Fruit fly (Drosophila melanogaster) whole organism, embryonic: ENCODE measurements around the gene Fas1.
A peak's percentile ranks its signal among the peaks of the same experiment; 100 is the strongest.

ENCODE experiments used
- Atf6 ChIP-seq: fragments of 200-800 bp; sonication (Bioruptor generic); IDR thresholded peaks from 2 replicates; pipeline ENCODE4 v1.3.6; 2022; ENCODE audit warnings: missing biosample characterization, missing genetic modification characterization
- B-H1 ChIP-seq: fragments of 200-800 bp; sonication (Bioruptor generic); IDR thresholded peaks from 3 replicates; pipeline ENCODE4 v1.3.6; 2022; ENCODE audit warnings: missing biosample characterization, missing genetic modification characterization
- B-H2 ChIP-seq: fragments of 200-800 bp; sonication (Bioruptor generic); optimal IDR thresholded peaks from 2 replicates; lab custom pipeline; 2018; ENCODE audit warnings: missing biosample characterization, mild to moderate bottlenecking, missing genetic modification characterization
- Blimp-1 ChIP-seq: fragments of 200-800 bp; sonication (Bioruptor generic); optimal IDR thresholded peaks from 3 replicates; lab custom pipeline; 2018; ENCODE audit warnings: missing biosample characterization, missing genetic modification characterization, mild to moderate bottlenecking, moderate library complexity, missing genetic modification reagents
- CG12236 ChIP-seq: fragments of 200-800 bp; sonication (Bioruptor generic); optimal IDR thresholded peaks from 2 replicates; lab custom pipeline; 2016; ENCODE audit warnings: missing biosample characterization, missing genetic modification characterization
- CG12659 ChIP-seq: fragments of 200-800 bp; sonication (Bioruptor generic); optimal IDR thresholded peaks from 3 replicates; lab custom pipeline; 2017; ENCODE audit warnings: mild to moderate bottlenecking, missing biosample characterization, missing genetic modification reagents, missing genetic modification characterization
- CG13123 ChIP-seq: fragments of 200-800 bp; sonication (Bioruptor generic); optimal IDR thresholded peaks from 2 replicates; lab custom pipeline; 2016; ENCODE audit warnings: missing biosample characterization, missing genetic modification characterization
- CG14441 ChIP-seq: fragments of 200-800 bp; sonication (Bioruptor generic); IDR thresholded peaks from 2 replicates; pipeline ENCODE4 v1.3.6; 2022; ENCODE audit warnings: missing biosample characterization, missing genetic modification characterization
- CG14667 ChIP-seq: fragments of 200-800 bp; sonication (Bioruptor generic); IDR thresholded peaks from 2 replicates; pipeline ENCODE4 v1.3.6; 2022; ENCODE audit warnings: missing biosample characterization, missing genetic modification characterization
- CG15479 ChIP-seq: fragments of 200-800 bp; sonication (Bioruptor generic); optimal IDR thresholded peaks from 3 replicates; lab custom pipeline; 2019; ENCODE audit warnings: missing biosample characterization, mild to moderate bottlenecking, missing genetic modification characterization, moderate library complexity
- CG16815 ChIP-seq: fragments of 200-800 bp; sonication (Bioruptor generic); optimal IDR thresholded peaks from 3 replicates; lab custom pipeline; 2017; ENCODE audit warnings: missing biosample characterization, mild to moderate bottlenecking, missing genetic modification characterization
- CG30020 ChIP-seq: fragments of 200-800 bp; optimal IDR thresholded peaks from 2 replicates; lab custom pipeline; 2019; ENCODE audit warnings: missing biosample characterization, mild to moderate bottlenecking, missing genetic modification characterization, moderate library complexity
- CG34422 ChIP-seq: fragments of 200-800 bp; sonication (Bioruptor generic); IDR thresholded peaks from 3 replicates; pipeline ENCODE4 v1.3.6; 2022; ENCODE audit warnings: missing biosample characterization, missing genetic modification characterization
- CG43689 ChIP-seq: fragments of 200-800 bp; sonication (Bioruptor generic); IDR thresholded peaks from 2 replicates; pipeline ENCODE4 v1.3.6; 2022; ENCODE audit warnings: missing biosample characterization, missing genetic modification characterization
- CG6272 ChIP-seq: fragments of 200-800 bp; sonication (Bioruptor generic); IDR thresholded peaks from 2 replicates; pipeline ENCODE4 v1.3.6; 2022; ENCODE audit warnings: missing biosample characterization, missing genetic modification characterization
- CG6765 ChIP-seq: fragments of 200-800 bp; sonication (Bioruptor generic); optimal IDR thresholded peaks from 3 replicates; lab custom pipeline; 2017; ENCODE audit warnings: missing biosample characterization, mild to moderate bottlenecking, missing genetic modification characterization
- CG8359 ChIP-seq: fragments of 200-800 bp; sonication (Bioruptor generic); optimal IDR thresholded peaks from 2 replicates; lab custom pipeline; 2017; ENCODE audit warnings: missing biosample characterization, mild to moderate bottlenecking, missing genetic modification characterization, borderline replicate concordance
- CG9609 ChIP-seq: fragments of 200-800 bp; sonication (Bioruptor generic); optimal IDR thresholded peaks from 3 replicates; lab custom pipeline; 2016; ENCODE audit warnings: missing biosample characterization, missing genetic modification characterization
- CG9797 ChIP-seq: fragments of 200-800 bp; sonication (Bioruptor generic); optimal IDR thresholded peaks from 3 replicates; lab custom pipeline; 2018; ENCODE audit warnings: missing biosample characterization, mild to moderate bottlenecking, missing genetic modification characterization
- CG9932 ChIP-seq: fragments of 200-800 bp; sonication (Bioruptor generic); IDR thresholded peaks from 2 replicates; pipeline ENCODE4 v1.3.6; 2022; ENCODE audit warnings: missing biosample characterization, missing genetic modification characterization
- Drgx ChIP-seq: fragments of 200-800 bp; sonication (Bioruptor generic); IDR thresholded peaks from 2 replicates; pipeline ENCODE4 v1.3.6; 2022; ENCODE audit warnings: missing biosample characterization, missing genetic modification characterization
- Ets65A ChIP-seq: fragments of 200-800 bp; sonication (Bioruptor generic); peaks from one replicate; lab custom pipeline; 2016; ENCODE audit warnings: missing biosample characterization, missing genetic modification characterization
- HLH4C ChIP-seq: fragments of 200-800 bp; sonication (Bioruptor generic); IDR thresholded peaks from 3 replicates; pipeline ENCODE4 v1.3.6; 2022; ENCODE audit warnings: missing biosample characterization, missing genetic modification characterization; ENCODE audit not compliant: partially characterized antibody
- Hand ChIP-seq: fragments of 200-800 bp; sonication (Bioruptor generic); optimal IDR thresholded peaks from 2 replicates; lab custom pipeline; 2017; ENCODE audit warnings: mild to moderate bottlenecking, missing biosample characterization, missing genetic modification reagents, missing genetic modification characterization
- Hey ChIP-seq: fragments of 200-800 bp; sonication (Bioruptor generic); optimal IDR thresholded peaks from 3 replicates; lab custom pipeline; 2018; ENCODE audit warnings: missing biosample characterization, mild to moderate bottlenecking, missing genetic modification characterization
- Hmr ChIP-seq: fragments of 200-800 bp; sonication (Bioruptor generic); optimal IDR thresholded peaks from 3 replicates; lab custom pipeline; 2017; ENCODE audit warnings: mild to moderate bottlenecking, missing biosample characterization, missing genetic modification reagents, missing genetic modification characterization
- Hr39 ChIP-seq: fragments of >200 bp; optimal IDR thresholded peaks from 2 replicates; lab custom pipeline; 2017
- Meics ChIP-seq: fragments of 200-800 bp; sonication (Bioruptor generic); optimal IDR thresholded peaks from 2 replicates; lab custom pipeline; 2017; ENCODE audit warnings: missing biosample characterization, mild to moderate bottlenecking, missing genetic modification characterization
- Pdp1 ChIP-seq, 2 experiments: fragments of 200-800 bp; sonication (Bioruptor generic); optimal IDR thresholded peaks; 3 replicates each; lab custom pipeline; 2016; ENCODE audit warnings: missing biosample characterization in 2 of 2, missing genetic modification characterization in 2 of 2, mild to moderate bottlenecking in 1 of 2, moderate library complexity in 1 of 2
- Rfx ChIP-seq: fragments of 200-800 bp; sonication (Bioruptor generic); IDR thresholded peaks from 2 replicates; pipeline ENCODE4 v1.3.6; 2022; ENCODE audit warnings: missing biosample characterization, missing genetic modification characterization
- Sox100B ChIP-seq: fragments of 200-800 bp; sonication (Bioruptor generic); optimal IDR thresholded peaks from 3 replicates; lab custom pipeline; 2018; ENCODE audit warnings: missing biosample characterization, mild to moderate bottlenecking, missing genetic modification characterization
- Trl ChIP-seq, 3 experiments: fragments of >200 bp in 2 of 3; fragments of 200-800 bp in 1 of 3; sonication (Bioruptor generic) in 1 of 3; optimal IDR thresholded peaks; 2 replicates in 1 of 3; 3 replicates in 2 of 3; lab custom pipeline; 2016 to 2017; ENCODE audit warnings: missing biosample characterization in 1 of 3, missing genetic modification characterization in 1 of 3
- bigmax ChIP-seq: fragments of 200-800 bp; sonication (Bioruptor generic); optimal IDR thresholded peaks from 2 replicates; lab custom pipeline; 2018; ENCODE audit warnings: missing biosample characterization, mild to moderate bottlenecking, missing genetic modification characterization
- crol ChIP-seq: fragments of 200-800 bp; sonication (Bioruptor generic); IDR thresholded peaks from 2 replicates; pipeline ENCODE4 v1.3.6; 2022; ENCODE audit warnings: missing biosample characterization, missing genetic modification characterization
- cwo ChIP-seq: fragments of 200-800 bp; sonication (Bioruptor generic); optimal IDR thresholded peaks from 3 replicates; lab custom pipeline; 2017; ENCODE audit warnings: missing biosample characterization, missing genetic modification characterization, mild to moderate bottlenecking, moderate library complexity, missing genetic modification reagents
- dm ChIP-seq: fragments of 200-800 bp; sonication (Bioruptor generic); optimal IDR thresholded peaks from 3 replicates; lab custom pipeline; 2016; ENCODE audit warnings: missing biosample characterization, missing genetic modification characterization
- ems ChIP-seq: fragments of 200-800 bp; sonication (Bioruptor generic); optimal IDR thresholded peaks from 3 replicates; lab custom pipeline; 2016; ENCODE audit warnings: missing biosample characterization, missing genetic modification characterization
- fd102C ChIP-seq: fragments of 200-800 bp; sonication (Bioruptor generic); optimal IDR thresholded peaks from 2 replicates; lab custom pipeline; 2018; ENCODE audit warnings: missing biosample characterization, mild to moderate bottlenecking, missing genetic modification characterization, moderate library complexity
- ind ChIP-seq: fragments of 200-800 bp; sonication (Bioruptor generic); optimal IDR thresholded peaks from 3 replicates; lab custom pipeline; 2016; ENCODE audit warnings: missing biosample characterization, missing genetic modification characterization
- lmd ChIP-seq: fragments of 200-800 bp; sonication (Bioruptor generic); IDR thresholded peaks from 2 replicates; pipeline ENCODE4 v1.3.6; 2022; ENCODE audit warnings: missing biosample characterization, missing genetic modification characterization
- oc ChIP-seq: fragments of 200-800 bp; sonication (Bioruptor generic); optimal IDR thresholded peaks from 2 replicates; lab custom pipeline; 2018; ENCODE audit warnings: missing biosample characterization, mild to moderate bottlenecking, missing genetic modification characterization, moderate library complexity
- onecut ChIP-seq: fragments of 200-800 bp; sonication (Bioruptor generic); IDR thresholded peaks from 2 replicates; pipeline ENCODE4 v1.3.6; 2022; ENCODE audit warnings: missing biosample characterization, missing genetic modification characterization
- pan ChIP-seq, 4 experiments: fragments of >200 bp in 3 of 4; fragments of 200-800 bp in 1 of 4; sonication (Bioruptor generic) in 1 of 4; optimal IDR thresholded peaks in 3 of 4; IDR thresholded peaks in 1 of 4; 2 replicates each; pipeline versions ENCODE4 v1.3.6 to Lab custom; 2017 to 2022; ENCODE audit warnings: missing biosample characterization in 2 of 4, missing genetic modification characterization in 2 of 4, mixed read lengths in 1 of 4
- ranshi ChIP-seq: fragments of 200-800 bp; sonication (Bioruptor generic); IDR thresholded peaks from 2 replicates; pipeline ENCODE4 v1.3.6; 2022; ENCODE audit warnings: missing biosample characterization, missing genetic modification characterization
- rib ChIP-seq: fragments of 200-800 bp; sonication (Bioruptor generic); IDR thresholded peaks from 2 replicates; pipeline ENCODE4 v1.3.6; 2022; ENCODE audit warnings: missing biosample characterization, missing genetic modification characterization
- sr ChIP-seq: fragments of 200-800 bp; sonication (Bioruptor generic); IDR thresholded peaks from 3 replicates; pipeline ENCODE4 v1.3.6; 2022; ENCODE audit warnings: missing biosample characterization, missing genetic modification characterization
- stc ChIP-seq: fragments of 200-800 bp; sonication (Bioruptor generic); IDR thresholded peaks from 2 replicates; pipeline ENCODE4 v1.3.6; 2022; ENCODE audit warnings: missing biosample characterization, missing genetic modification characterization

Gene Fas1

DNA sequence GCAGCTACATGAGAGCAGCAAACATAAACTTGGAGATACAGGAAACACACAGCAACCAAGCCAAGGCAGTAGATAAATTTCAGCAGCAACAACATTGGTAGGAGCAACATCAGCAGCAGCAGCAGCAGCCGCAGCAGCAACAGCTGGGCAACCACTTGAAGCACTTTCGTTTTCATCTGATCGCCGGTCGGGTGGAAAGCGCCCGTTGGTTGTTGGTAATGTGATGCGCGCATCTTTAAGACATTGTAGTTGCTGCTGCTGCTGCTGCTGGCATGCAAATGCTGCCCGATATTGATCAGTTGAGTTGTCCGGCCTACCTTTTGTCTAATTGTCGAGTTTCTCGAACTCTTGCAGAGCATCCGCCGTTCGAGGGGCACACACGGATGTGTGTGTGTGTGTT is 33.6 kb upstream of the Fas1 start:
- peak; percentile 80 for TF ChIP-seq Blimp-1 (GFP tag; lab: Kevin White, UChicago)
- TF ChIP-seq CG12236 (GFP tag; lab: Kevin White, UChicago), result no peak
- no peak for TF ChIP-seq CG9932 (GFP tag; lab: Robert Waterston, UW)
- TF ChIP-seq fd102C (GFP tag; lab: Kevin White, UChicago), result no peak
- TF ChIP-seq pan (optimal IDR thresholded peaks at IDR 0.05; lab: Kevin White, UChicago), result no peak
- TF ChIP-seq pan (GFP tag; optimal IDR thresholded peaks at IDR 0.05 in 1 of 2, IDR thresholded peaks at IDR 0.05 in 1 of 2), result no peak
- no peak for TF ChIP-seq Rfx
- no peak for TF ChIP-seq B-H2 (GFP tag; lab: Kevin White, UChicago)
- no peak for TF ChIP-seq dm (GFP tag; lab: Kevin White, UChicago)
- no peak for TF ChIP-seq CG14441 (GFP tag; lab: Robert Waterston, UW)

DNA sequence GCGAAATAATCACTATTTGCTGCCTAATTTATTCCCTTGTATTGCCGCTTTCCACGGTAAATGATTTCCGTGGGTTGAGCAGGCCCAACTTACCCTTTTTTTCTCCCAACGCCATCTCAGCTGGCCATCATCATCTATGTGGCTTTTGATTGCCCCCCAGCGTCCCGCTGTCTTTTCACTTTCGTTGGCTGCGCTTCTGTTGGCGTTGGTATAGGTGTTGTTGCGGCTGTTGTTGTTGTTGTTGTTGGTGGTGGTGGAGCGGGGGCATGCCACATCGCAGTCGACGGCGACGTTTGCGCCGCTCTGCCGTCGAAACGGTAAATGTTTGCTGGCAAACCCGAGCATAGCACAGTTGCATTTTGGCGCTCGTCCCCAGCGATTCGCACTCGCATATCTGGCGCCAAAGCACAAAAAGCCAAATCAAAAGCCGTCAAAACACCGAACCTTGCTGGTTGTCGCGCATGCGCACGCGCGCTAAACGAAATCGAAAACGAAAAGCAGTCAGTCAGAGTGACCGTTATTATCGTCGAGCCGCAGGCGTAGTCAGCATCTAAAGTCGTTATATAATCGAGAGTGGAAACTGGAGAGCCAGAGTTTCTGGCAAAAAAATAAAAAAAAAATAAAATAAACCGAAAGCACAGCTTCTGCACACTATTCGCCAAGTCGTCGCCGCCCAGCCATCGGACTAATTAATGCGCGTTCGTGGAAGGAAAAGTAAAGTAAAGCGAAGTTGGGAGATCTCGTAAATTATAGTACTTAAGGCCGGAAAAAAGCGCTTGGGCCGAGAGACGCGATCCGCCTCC is 30.8 kb upstream of the Fas1 start, which contains the start of gene CG14892:
TSS of gene CG14892 (plus strand) at position 359 of the 803 bp plus-strand sequence.
- TF ChIP-seq rib (GFP tag; lab: Robert Waterston, UW), result no peak
- TF ChIP-seq B-H1 (GFP tag; lab: Robert Waterston, UW), result no peak
- 0 out of 3 replicates have a peak, but pooled peaks have one; percentile 28 for TF ChIP-seq sr
- TF ChIP-seq oc (tag; lab: Kevin White, UChicago), result no peak
- TF ChIP-seq HLH4C (GFP tag; lab: Robert Waterston, UW), result no peak
- peak; percentile 94 for TF ChIP-seq Hr39 (lab: Kevin White, UChicago)
- no peak for TF ChIP-seq onecut (GFP tag; lab: Robert Waterston, UW)
- no peak for TF ChIP-seq Hand (GFP tag; lab: Kevin White, UChicago)
- no peak for TF ChIP-seq Hmr (GFP tag; lab: Kevin White, UChicago)
- TF ChIP-seq CG34422 (GFP tag; lab: Robert Waterston, UW), result no peak
- TF ChIP-seq crol, result peak; percentile 23; the same call in 1 of the 2 replicates
- no peak for TF ChIP-seq Drgx (GFP tag; lab: Robert Waterston, UW)
- no peak for TF ChIP-seq CG9609 (GFP tag; lab: Kevin White, UChicago)
- no peak for TF ChIP-seq cwo (GFP tag; lab: Kevin White, UChicago)
- TF ChIP-seq Pdp1 (GFP tag; optimal IDR thresholded peaks at IDR 0.05; lab: Kevin White, UChicago), result peak in 1 of 2 experiments; percentile 82
- TF ChIP-seq Ets65A (GFP tag; lab: Kevin White, UChicago), result peak; percentile 58
- TF ChIP-seq Sox100B, result no peak
- TF ChIP-seq CG13123 (GFP tag; lab: Kevin White, UChicago), result no peak
- no peak for TF ChIP-seq stc (GFP tag; lab: Robert Waterston, UW)
- TF ChIP-seq CG8359 (GFP tag; lab: Kevin White, UChicago), result no peak
- TF ChIP-seq CG16815 (GFP tag; lab: Kevin White, UChicago), result no peak
- TF ChIP-seq Trl (optimal IDR thresholded peaks at IDR 0.05; lab: Kevin White, UChicago), result no peak
- no peak for TF ChIP-seq Trl (GFP tag; optimal IDR thresholded peaks at IDR 0.05; lab: Kevin White, UChicago)
- TF ChIP-seq CG12659, result no peak
- TF ChIP-seq CG15479 (GFP tag; lab: Kevin White, UChicago), result no peak
- TF ChIP-seq ind (GFP tag; lab: Kevin White, UChicago), result no peak
- no peak for TF ChIP-seq CG6765 (GFP tag; lab: Kevin White, UChicago)
- TF ChIP-seq CG43689 (GFP tag; lab: Robert Waterston, UW), result no peak
- TF ChIP-seq Hey (tag; lab: Kevin White, UChicago), result no peak
- TF ChIP-seq bigmax, result no peak
- no peak for TF ChIP-seq CG30020 (tag; lab: Kevin White, UChicago)
- no peak for TF ChIP-seq ranshi (GFP tag; lab: Robert Waterston, UW)
- peak; percentile 96 for TF ChIP-seq Blimp-1 (GFP tag; lab: Kevin White, UChicago)
- no peak for TF ChIP-seq Atf6
- no peak for TF ChIP-seq CG9797 (GFP tag; lab: Kevin White, UChicago)
- no peak for TF ChIP-seq lmd
- no peak for TF ChIP-seq ems (GFP tag; lab: Kevin White, UChicago)
- TF ChIP-seq CG6272, result no peak
- no peak for TF ChIP-seq pan (optimal IDR thresholded peaks at IDR 0.05; lab: Kevin White, UChicago)
- TF ChIP-seq pan (GFP tag; optimal IDR thresholded peaks at IDR 0.05 in 1 of 2, IDR thresholded peaks at IDR 0.05 in 1 of 2), result peak in 1 of 2 experiments; percentile 22
- TF ChIP-seq Meics (GFP tag; lab: Kevin White, UChicago), result no peak
- TF ChIP-seq CG14667 (GFP tag; lab: Robert Waterston, UW), result no peak
